Fruit fly (Drosophila melanogaster) whole organism, embryonic: ENCODE data around the gene AcCoAS.

Source experiments
- Aef1 ChIP-seq: fragments of 200-800 bp; sonication (Bioruptor generic); IDR thresholded peaks from 3 replicates; pipeline ENCODE4 v1.3.6; 2022; ENCODE audit warnings: missing biosample characterization, missing genetic modification characterization
- Bgb ChIP-seq: fragments of 200-800 bp; sonication (Bioruptor generic); IDR thresholded peaks from 2 replicates; pipeline ENCODE4 v1.3.6; 2022; ENCODE audit warnings: missing biosample characterization, missing genetic modification characterization; ENCODE audit not compliant: partially characterized antibody
- CG11093 ChIP-seq: fragments of 200-800 bp; sonication (Bioruptor generic); IDR thresholded peaks from 3 replicates; pipeline ENCODE4 v1.3.6; 2022; ENCODE audit warnings: missing biosample characterization, missing genetic modification characterization
- CG11456 ChIP-seq: fragments of 200-800 bp; sonication (Bioruptor generic); IDR thresholded peaks from 3 replicates; pipeline ENCODE4 v1.3.6; 2022; ENCODE audit warnings: missing biosample characterization, missing genetic modification characterization
- CG12071 ChIP-seq: fragments of 200-800 bp; sonication (Bioruptor generic); optimal IDR thresholded peaks from 3 replicates; lab custom pipeline; 2018; ENCODE audit warnings: missing biosample characterization, mild to moderate bottlenecking, missing genetic modification characterization
- CG12155 ChIP-seq: fragments of 200-800 bp; sonication (Bioruptor generic); optimal IDR thresholded peaks from 3 replicates; lab custom pipeline; 2016; ENCODE audit warnings: missing biosample characterization, missing genetic modification characterization
- CG13894 ChIP-seq: fragments of 200-800 bp; sonication (Bioruptor generic); optimal IDR thresholded peaks from 3 replicates; lab custom pipeline; 2018; ENCODE audit warnings: missing biosample characterization, mild to moderate bottlenecking, missing genetic modification characterization, moderate library complexity
- CG1603 ChIP-seq: fragments of 200-800 bp; sonication (Bioruptor generic); optimal IDR thresholded peaks from 2 replicates; lab custom pipeline; 2019; ENCODE audit warnings: missing biosample characterization, mild to moderate bottlenecking, missing genetic modification characterization, moderate library complexity
- CG16863 ChIP-seq: fragments of 200-800 bp; sonication (Bioruptor generic); optimal IDR thresholded peaks from 3 replicates; lab custom pipeline; 2016; ENCODE audit warnings: missing biosample characterization, missing genetic modification characterization
- CG17568 ChIP-seq: fragments of 200-800 bp; sonication (Bioruptor generic); optimal IDR thresholded peaks from 2 replicates; lab custom pipeline; 2018; ENCODE audit warnings: missing biosample characterization, mild to moderate bottlenecking, missing genetic modification characterization, moderate library complexity
- CG17802 ChIP-seq: fragments of 200-800 bp; sonication (Bioruptor generic); optimal IDR thresholded peaks from 2 replicates; lab custom pipeline; 2018; ENCODE audit warnings: missing biosample characterization, mild to moderate bottlenecking, missing genetic modification characterization, moderate library complexity
- CG2875 ChIP-seq: fragments of 200-800 bp; sonication (Bioruptor generic); optimal IDR thresholded peaks from 2 replicates; lab custom pipeline; 2017; ENCODE audit warnings: missing biosample characterization, mild to moderate bottlenecking, missing genetic modification characterization, missing genetic modification reagents
- CG30431 ChIP-seq: fragments of 200-800 bp; sonication (Bioruptor generic); optimal IDR thresholded peaks from 2 replicates; lab custom pipeline; 2017; ENCODE audit warnings: missing biosample characterization, missing genetic modification characterization
- CG31224 ChIP-seq: fragments of 200-800 bp; sonication (Bioruptor generic); IDR thresholded peaks from 2 replicates; pipeline ENCODE4 v1.3.6; 2022; ENCODE audit warnings: missing biosample characterization, missing genetic modification characterization
- CG4820 ChIP-seq: fragments of 200-800 bp; sonication (Bioruptor generic); optimal IDR thresholded peaks from 3 replicates; lab custom pipeline; 2016; ENCODE audit warnings: missing biosample characterization, missing genetic modification characterization
- CG7556 ChIP-seq: fragments of 200-800 bp; sonication (Bioruptor generic); optimal IDR thresholded peaks from 2 replicates; lab custom pipeline; 2017; ENCODE audit warnings: missing biosample characterization, mild to moderate bottlenecking, missing genetic modification characterization
- CG9727 ChIP-seq: fragments of 200-800 bp; sonication (Bioruptor generic); optimal IDR thresholded peaks from 3 replicates; lab custom pipeline; 2017; ENCODE audit warnings: missing biosample characterization, mild to moderate bottlenecking, missing genetic modification characterization
- CG9932 ChIP-seq: fragments of 200-800 bp; sonication (Bioruptor generic); IDR thresholded peaks from 2 replicates; pipeline ENCODE4 v1.3.6; 2022; ENCODE audit warnings: missing biosample characterization, missing genetic modification characterization
- Chrac-16 ChIP-seq: fragments of 200-800 bp; sonication (Bioruptor generic); optimal IDR thresholded peaks from 3 replicates; lab custom pipeline; 2016; ENCODE audit warnings: missing biosample characterization, missing genetic modification characterization
- CrebB ChIP-seq: fragments of 200-800 bp; sonication (Bioruptor generic); optimal IDR thresholded peaks from 3 replicates; lab custom pipeline; 2018; ENCODE audit warnings: missing biosample characterization, mild to moderate bottlenecking, missing genetic modification characterization
- Dip3 ChIP-seq: fragments of 200-800 bp; sonication (Bioruptor generic); optimal IDR thresholded peaks from 3 replicates; lab custom pipeline; 2016; ENCODE audit warnings: missing biosample characterization, missing genetic modification characterization
- Dll ChIP-seq: fragments of 200-800 bp; sonication (Bioruptor generic); IDR thresholded peaks from 4 replicates; pipeline ENCODE4 v1.3.6; 2022; ENCODE audit warnings: missing biosample characterization, missing genetic modification characterization; ENCODE audit not compliant: partially characterized antibody
- Drgx ChIP-seq: fragments of 200-800 bp; sonication (Bioruptor generic); IDR thresholded peaks from 2 replicates; pipeline ENCODE4 v1.3.6; 2022; ENCODE audit warnings: missing biosample characterization, missing genetic modification characterization
- E2f2 ChIP-seq: fragments of 200-800 bp; sonication (Bioruptor generic); IDR thresholded peaks from 2 replicates; pipeline ENCODE4 v1.3.6; 2022; ENCODE audit warnings: missing biosample characterization, missing genetic modification characterization
- Hand ChIP-seq: fragments of 200-800 bp; sonication (Bioruptor generic); optimal IDR thresholded peaks from 2 replicates; lab custom pipeline; 2017; ENCODE audit warnings: mild to moderate bottlenecking, missing biosample characterization, missing genetic modification reagents, missing genetic modification characterization
- Hey ChIP-seq: fragments of 200-800 bp; sonication (Bioruptor generic); optimal IDR thresholded peaks from 3 replicates; lab custom pipeline; 2018; ENCODE audit warnings: missing biosample characterization, mild to moderate bottlenecking, missing genetic modification characterization
- Hr78 ChIP-seq, 2 experiments: fragments of 200-800 bp in 1 of 2; fragments of >200 bp in 1 of 2; sonication (Bioruptor generic) in 1 of 2; optimal IDR thresholded peaks; 2 replicates each; lab custom pipeline; 2017 to 2019; ENCODE audit warnings: missing biosample characterization in 2 of 2, missing genetic modification characterization in 2 of 2, mild to moderate bottlenecking in 1 of 2, moderate library complexity in 1 of 2
- Myb ChIP-seq: fragments of 200-800 bp; sonication (Bioruptor generic); optimal IDR thresholded peaks from 2 replicates; lab custom pipeline; 2016; ENCODE audit warnings: missing biosample characterization, missing genetic modification characterization
- abd-A ChIP-seq: fragments of 200-800 bp; sonication (Bioruptor generic); optimal IDR thresholded peaks from 3 replicates; lab custom pipeline; 2019; ENCODE audit warnings: missing biosample characterization, mild to moderate bottlenecking, missing genetic modification characterization, moderate library complexity
- caup ChIP-seq: fragments of 200-800 bp; sonication (Bioruptor generic); optimal IDR thresholded peaks from 3 replicates; lab custom pipeline; 2017; ENCODE audit warnings: missing biosample characterization, mild to moderate bottlenecking, missing genetic modification characterization, moderate library complexity; ENCODE audit not compliant: severe bottlenecking
- chn ChIP-seq: fragments of 200-800 bp; sonication (Bioruptor generic); optimal IDR thresholded peaks from 2 replicates; lab custom pipeline; 2016; ENCODE audit warnings: missing biosample characterization, missing genetic modification characterization
- cwo ChIP-seq: fragments of 200-800 bp; sonication (Bioruptor generic); optimal IDR thresholded peaks from 3 replicates; lab custom pipeline; 2017; ENCODE audit warnings: missing biosample characterization, missing genetic modification characterization, mild to moderate bottlenecking, moderate library complexity, missing genetic modification reagents
- grn ChIP-seq: fragments of 200-800 bp; sonication (Bioruptor generic); optimal IDR thresholded peaks from 3 replicates; lab custom pipeline; 2017; ENCODE audit warnings: missing biosample characterization, missing genetic modification characterization
- hkb ChIP-seq, 2 experiments: fragments of 200-800 bp in 1 of 2; fragments of >200 bp in 1 of 2; sonication (Bioruptor generic) in 1 of 2; IDR thresholded peaks in 1 of 2; optimal IDR thresholded peaks in 1 of 2; 2 replicates each; pipeline versions ENCODE4 v1.3.6 to Lab custom; 2017 to 2022; ENCODE audit warnings: missing biosample characterization in 1 of 2, missing genetic modification characterization in 1 of 2
- jumu ChIP-seq: fragments of 200-800 bp; sonication (Bioruptor generic); optimal IDR thresholded peaks from 3 replicates; lab custom pipeline; 2016; ENCODE audit warnings: missing biosample characterization, missing genetic modification characterization
- kay ChIP-seq: fragments of 200-800 bp; sonication (Bioruptor generic); optimal IDR thresholded peaks from 2 replicates; lab custom pipeline; 2016; ENCODE audit warnings: missing biosample characterization, missing genetic modification characterization
- kni ChIP-seq: fragments of 200-800 bp; sonication (Bioruptor generic); optimal IDR thresholded peaks from 3 replicates; lab custom pipeline; 2017; ENCODE audit warnings: mild to moderate bottlenecking, missing biosample characterization, missing genetic modification reagents, missing genetic modification characterization
- lab ChIP-seq: fragments of 200-800 bp; sonication (Bioruptor generic); optimal IDR thresholded peaks from 3 replicates; lab custom pipeline; 2017; ENCODE audit warnings: missing biosample characterization, missing genetic modification characterization, mild to moderate bottlenecking, moderate library complexity, missing genetic modification reagents
- mam ChIP-seq: fragments of 200-800 bp; sonication (Bioruptor generic); optimal IDR thresholded peaks from 3 replicates; lab custom pipeline; 2016; ENCODE audit warnings: missing biosample characterization, missing genetic modification characterization
- oc ChIP-seq: fragments of 200-800 bp; sonication (Bioruptor generic); optimal IDR thresholded peaks from 2 replicates; lab custom pipeline; 2018; ENCODE audit warnings: missing biosample characterization, mild to moderate bottlenecking, missing genetic modification characterization, moderate library complexity
- pzg ChIP-seq: fragments of 200-800 bp; sonication (Bioruptor generic); optimal IDR thresholded peaks from 3 replicates; lab custom pipeline; 2018; ENCODE audit warnings: missing biosample characterization, mild to moderate bottlenecking, missing genetic modification characterization, moderate library complexity
- repo ChIP-seq: fragments of 200-800 bp; sonication (Bioruptor generic); optimal IDR thresholded peaks from 2 replicates; lab custom pipeline; 2016; ENCODE audit warnings: missing biosample characterization, missing genetic modification characterization
- schlank ChIP-seq: fragments of 200-800 bp; sonication (Bioruptor generic); optimal IDR thresholded peaks from 2 replicates; lab custom pipeline; 2018; ENCODE audit warnings: missing biosample characterization, mild to moderate bottlenecking, missing genetic modification characterization
- tin ChIP-seq: fragments of 200-800 bp; sonication (Bioruptor generic); optimal IDR thresholded peaks from 3 replicates; lab custom pipeline; 2016; ENCODE audit warnings: missing biosample characterization, missing genetic modification characterization
- tna ChIP-seq: fragments of 200-800 bp; sonication (Bioruptor generic); IDR thresholded peaks from 2 replicates; pipeline ENCODE4 v1.3.6; 2022; ENCODE audit warnings: missing biosample characterization, missing genetic modification characterization; ENCODE audit not compliant: partially characterized antibody
- tx ChIP-seq: fragments of 200-800 bp; sonication (Bioruptor generic); optimal IDR thresholded peaks from 2 replicates; lab custom pipeline; 2016; ENCODE audit warnings: missing biosample characterization, missing genetic modification characterization
- wek ChIP-seq: fragments of 200-800 bp; sonication (Bioruptor generic); optimal IDR thresholded peaks from 3 replicates; lab custom pipeline; 2018; ENCODE audit warnings: missing biosample characterization, mild to moderate bottlenecking, missing genetic modification characterization, moderate library complexity
- yki ChIP-seq: fragments of >200 bp; optimal IDR thresholded peaks from 3 replicates; lab custom pipeline; 2018

Gene AcCoAS

dm6 chr3L:21279876-21280566 lies at the start of gene AcCoAS:
Gene AcCoAS (minus strand): TSS chr3L:21280243.
- TF ChIP-seq CG11456 (GFP tag; lab: Robert Waterston, UW) (0 out of 3 replicates have a peak, but pooled peaks have one; percentile 59), CrebB (tag; lab: Kevin White, UChicago) (peak; percentile 25), tna (GFP tag; lab: Robert Waterston, UW) (peak; percentile 41; the same call in 1 of the 2 replicates), Hand (GFP tag; lab: Kevin White, UChicago) (peak; percentile 73), E2f2 (peak; percentile 13; the same call in 1 of the 2 replicates), kay (peak; percentile 46), CG9727 (GFP tag; lab: Kevin White, UChicago) (peak; percentile 38), CG2875 (GFP tag; lab: Kevin White, UChicago) (no peak), Hey (tag; lab: Kevin White, UChicago) (peak; percentile 27), Drgx (GFP tag; lab: Robert Waterston, UW) (peak; percentile 62), CG30431 (GFP tag; lab: Kevin White, UChicago) (no peak), yki (lab: Kevin White, UChicago) (no peak), CG11093 (GFP tag; lab: Robert Waterston, UW) (no peak), Chrac-16 (no peak), CG1603 (tag; lab: Kevin White, UChicago) (no peak), kni (GFP tag; lab: Kevin White, UChicago) (no peak), caup (peak; percentile 49), CG13894 (tag; lab: Kevin White, UChicago) (peak; percentile 85), schlank (tag; lab: Kevin White, UChicago) (peak; percentile 44), chn (no peak), wek (GFP tag; lab: Kevin White, UChicago) (no peak), cwo (GFP tag; lab: Kevin White, UChicago) (peak; percentile 96), hkb (optimal IDR thresholded peaks at IDR 0.05; lab: Kevin White, UChicago) (no peak), hkb (GFP tag; IDR thresholded peaks at IDR 0.05; lab: Robert Waterston, UW) (0 out of 2 replicates have a peak, but pooled peaks have one; percentile 37), CG9932 (GFP tag; lab: Robert Waterston, UW) (peak; percentile 56; the same call in 1 of the 2 replicates), Aef1 (no peak), Myb (GFP tag; lab: Kevin White, UChicago) (peak; percentile 3), CG12071 (peak; percentile 34), pzg (GFP tag; lab: Kevin White, UChicago) (peak; percentile 33), CG7556 (GFP tag; lab: Kevin White, UChicago) (peak; percentile 32), tin (no peak), CG17568 (peak; percentile 10), Dip3 (GFP tag; lab: Kevin White, UChicago) (peak; percentile 34), tx (GFP tag; lab: Kevin White, UChicago) (peak; percentile 8), grn (GFP tag; lab: Kevin White, UChicago) (peak; percentile 91), Bgb (GFP tag; lab: Robert Waterston, UW) (peak; percentile 68), repo (GFP tag; lab: Kevin White, UChicago) (no peak), CG17802 (tag; lab: Kevin White, UChicago) (no peak), Dll (GFP tag; lab: Robert Waterston, UW) (no peak), abd-A (tag; lab: Kevin White, UChicago) (peak; percentile 60), Hr78 (GFP tag; optimal IDR thresholded peaks at IDR 0.05; lab: Kevin White, UChicago) (peak in 1 of 2 experiments; percentile 51), CG12155 (GFP tag; lab: Kevin White, UChicago) (peak; percentile 25), oc (tag; lab: Kevin White, UChicago) (no peak), CG4820 (no peak), lab (peak; percentile 78), CG16863 (no peak), jumu (GFP tag; lab: Kevin White, UChicago) (peak; percentile 13), CG31224 (no peak), mam (GFP tag; lab: Kevin White, UChicago) (peak; percentile 19)
